Worm (Caenorhabditis elegans) whole organism, L3 larva: ENCODE measurements around the gene pals-34.

Experiments
- aly-2 ChIP-seq: fragments of 150-350 bp; optimal IDR thresholded peaks from 2 replicates; lab custom pipeline; 2014; ENCODE audit warnings: missing biosample characterization, missing genetic modification characterization
- elt-1 ChIP-seq: fragments of 150-350 bp; optimal IDR thresholded peaks from 2 replicates; lab custom pipeline; 2014; ENCODE audit warnings: missing biosample characterization, missing genetic modification characterization
- hmg-11 ChIP-seq: sonication (generic microtip); optimal IDR thresholded peaks from 2 replicates; lab custom pipeline; 2016; ENCODE audit warnings: missing genetic modification characterization, missing compliant biosample characterization
- nhr-76 ChIP-seq: fragments of 150-350 bp; sonication (generic microtip); optimal IDR thresholded peaks from 5 replicates; lab custom pipeline; 2014; ENCODE audit warnings: missing biosample characterization, missing genetic modification characterization
- pha-4 ChIP-seq: fragments of 150-350 bp; optimal IDR thresholded peaks from 2 replicates; lab custom pipeline; 2014; ENCODE audit warnings: missing biosample characterization, missing genetic modification reagents, missing genetic modification characterization
- unc-39 ChIP-seq: sonication (generic microtip); optimal IDR thresholded peaks from 4 replicates; lab custom pipeline; 2017; ENCODE audit warnings: missing biosample characterization, missing genetic modification characterization
- unc-62 ChIP-seq: fragments of 150-350 bp; sonication (generic microtip); optimal IDR thresholded peaks from 4 replicates; lab custom pipeline; 2014; ENCODE audit warnings: missing biosample characterization, missing genetic modification reagents, missing genetic modification characterization

DNA sequence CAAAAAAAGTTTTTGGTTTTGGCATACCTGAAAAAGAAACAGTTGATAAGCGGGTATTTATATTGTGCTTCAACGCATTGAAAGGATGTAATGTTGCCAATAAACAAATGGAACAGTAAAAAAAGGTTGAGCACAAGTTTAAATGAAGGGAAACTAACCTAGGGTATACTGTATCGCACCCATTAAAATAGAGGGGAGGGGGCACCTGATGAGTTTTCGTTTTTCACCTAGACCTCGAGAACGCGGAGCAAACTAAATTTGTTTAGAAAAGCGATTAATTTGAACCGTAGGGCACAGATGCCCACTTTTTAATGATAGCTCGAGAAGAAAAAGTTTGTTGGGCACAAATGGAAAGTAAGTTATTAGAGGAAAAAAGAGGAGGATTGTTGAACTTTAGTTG, 23.3 kb downstream of the pals-34 start, which contains the start of gene ncx-10:
- no peak for TF ChIP-seq hmg-11 (tag; lab: Kevin White, UChicago)
- TF ChIP-seq aly-2 (tag; lab: Kevin White, UChicago), result no peak
- TF ChIP-seq unc-39 (tag; lab: Kevin White, UChicago), result no peak
- TF ChIP-seq nhr-76, result no peak
- no peak for TF ChIP-seq unc-62
- no peak for TF ChIP-seq elt-1 (tag; lab: Kevin White, UChicago)
- TF ChIP-seq pha-4 (tag; lab: Kevin White, UChicago), result no peak
